Fruit fly (Drosophila melanogaster) whole organism, embryonic: ENCODE results near the gene Acsx1L.

Experiments used
- ATbp ChIP-seq: fragments of 200-800 bp; sonication (Bioruptor generic); optimal IDR thresholded peaks from 2 replicates; lab custom pipeline; 2017; ENCODE audit warnings: missing biosample characterization, mild to moderate bottlenecking, missing genetic modification characterization, missing genetic modification reagents
- Abd-B ChIP-seq: fragments of 200-800 bp; sonication (Bioruptor generic); optimal IDR thresholded peaks from 2 replicates; lab custom pipeline; 2018; ENCODE audit warnings: missing biosample characterization, mild to moderate bottlenecking, missing genetic modification characterization, moderate library complexity
- B-H1 ChIP-seq: fragments of 200-800 bp; sonication (Bioruptor generic); IDR thresholded peaks from 3 replicates; pipeline ENCODE4 v1.3.6; 2022; ENCODE audit warnings: missing biosample characterization, missing genetic modification characterization
- CG11560 ChIP-seq: fragments of 200-800 bp; sonication (Bioruptor generic); IDR thresholded peaks from 3 replicates; pipeline ENCODE4 v1.3.6; 2022; ENCODE audit warnings: missing biosample characterization, missing genetic modification characterization
- CG12236 ChIP-seq: fragments of 200-800 bp; sonication (Bioruptor generic); optimal IDR thresholded peaks from 2 replicates; lab custom pipeline; 2016; ENCODE audit warnings: missing biosample characterization, missing genetic modification characterization
- CG12744 ChIP-seq: fragments of 200-800 bp; sonication (Bioruptor generic); optimal IDR thresholded peaks from 2 replicates; lab custom pipeline; 2016; ENCODE audit warnings: missing biosample characterization, missing genetic modification characterization
- CG13123 ChIP-seq: fragments of 200-800 bp; sonication (Bioruptor generic); optimal IDR thresholded peaks from 2 replicates; lab custom pipeline; 2016; ENCODE audit warnings: missing biosample characterization, missing genetic modification characterization
- CG13287 ChIP-seq: fragments of 200-800 bp; sonication (Bioruptor generic); IDR thresholded peaks from 2 replicates; pipeline ENCODE4 v1.3.6; 2022; ENCODE audit warnings: missing biosample characterization, missing genetic modification characterization; ENCODE audit not compliant: partially characterized antibody
- CG14050 ChIP-seq: fragments of 200-800 bp; sonication (Bioruptor generic); IDR thresholded peaks from 3 replicates; pipeline ENCODE4 v1.3.6; 2022; ENCODE audit warnings: missing biosample characterization, missing genetic modification characterization
- CG14860 ChIP-seq: fragments of 200-800 bp; sonication (Bioruptor generic); IDR thresholded peaks from 3 replicates; pipeline ENCODE4 v1.3.6; 2022; ENCODE audit warnings: missing biosample characterization, missing genetic modification characterization; ENCODE audit not compliant: partially characterized antibody
- CG2199 ChIP-seq: fragments of 200-800 bp; sonication (Bioruptor generic); IDR thresholded peaks from 3 replicates; pipeline ENCODE4 v1.3.6; 2022; ENCODE audit warnings: missing biosample characterization, missing genetic modification characterization
- CG2202 ChIP-seq: fragments of 200-800 bp; sonication (Bioruptor generic); optimal IDR thresholded peaks from 2 replicates; lab custom pipeline; 2018; ENCODE audit warnings: missing biosample characterization, mild to moderate bottlenecking, missing genetic modification characterization
- CG30403 ChIP-seq: fragments of 200-800 bp; sonication (Bioruptor generic); optimal IDR thresholded peaks from 3 replicates; lab custom pipeline; 2016; ENCODE audit warnings: missing biosample characterization, missing genetic modification characterization
- CG32772 ChIP-seq: fragments of 200-800 bp; sonication (Bioruptor generic); IDR thresholded peaks from 2 replicates; pipeline ENCODE4 v1.3.6; 2022; ENCODE audit warnings: missing biosample characterization, missing genetic modification characterization
- CG4854 ChIP-seq: fragments of 200-800 bp; sonication (Bioruptor generic); optimal IDR thresholded peaks from 2 replicates; lab custom pipeline; 2016; ENCODE audit warnings: missing biosample characterization, missing genetic modification characterization, inconsistent platforms
- CG5245 ChIP-seq: fragments of 200-800 bp; sonication (Bioruptor generic); optimal IDR thresholded peaks from 3 replicates; lab custom pipeline; 2016; ENCODE audit warnings: missing biosample characterization, missing genetic modification characterization
- CG6683 ChIP-seq: fragments of 200-800 bp; sonication (Bioruptor generic); optimal IDR thresholded peaks from 2 replicates; lab custom pipeline; 2017; ENCODE audit warnings: missing biosample characterization, mild to moderate bottlenecking, missing genetic modification characterization, missing genetic modification reagents
- CG7928 ChIP-seq: fragments of 200-800 bp; sonication (Bioruptor generic); optimal IDR thresholded peaks from 2 replicates; lab custom pipeline; 2017; ENCODE audit warnings: missing biosample characterization, mild to moderate bottlenecking, missing genetic modification characterization
- CG8281 ChIP-seq: fragments of 200-800 bp; sonication (Bioruptor generic); optimal IDR thresholded peaks from 2 replicates; lab custom pipeline; 2018; ENCODE audit warnings: missing biosample characterization, mild to moderate bottlenecking, missing genetic modification characterization, moderate library complexity
- CG8924 ChIP-seq: fragments of 200-800 bp; optimal IDR thresholded peaks from 3 replicates; lab custom pipeline; 2019; ENCODE audit warnings: missing biosample characterization, mild to moderate bottlenecking, missing genetic modification characterization, moderate library complexity
- CG9609 ChIP-seq: fragments of 200-800 bp; sonication (Bioruptor generic); optimal IDR thresholded peaks from 3 replicates; lab custom pipeline; 2016; ENCODE audit warnings: missing biosample characterization, missing genetic modification characterization
- CG9876 ChIP-seq: fragments of 200-800 bp; sonication (Bioruptor generic); optimal IDR thresholded peaks from 2 replicates; lab custom pipeline; 2016; ENCODE audit warnings: missing biosample characterization, missing genetic modification characterization
- Camta ChIP-seq: fragments of 200-800 bp; sonication (Bioruptor generic); optimal IDR thresholded peaks from 2 replicates; lab custom pipeline; 2016; ENCODE audit warnings: missing biosample characterization, missing genetic modification characterization
- Chrac-16 ChIP-seq: fragments of 200-800 bp; sonication (Bioruptor generic); optimal IDR thresholded peaks from 3 replicates; lab custom pipeline; 2016; ENCODE audit warnings: missing biosample characterization, missing genetic modification characterization
- Dek ChIP-seq: fragments of 200-800 bp; sonication (Bioruptor generic); optimal IDR thresholded peaks from 3 replicates; lab custom pipeline; 2019; ENCODE audit warnings: missing biosample characterization, mild to moderate bottlenecking, missing genetic modification characterization, moderate library complexity
- Ets65A ChIP-seq: fragments of 200-800 bp; sonication (Bioruptor generic); peaks from one replicate; lab custom pipeline; 2016; ENCODE audit warnings: missing biosample characterization, missing genetic modification characterization
- H2.0 ChIP-seq: fragments of 200-800 bp; sonication (Bioruptor generic); IDR thresholded peaks from 2 replicates; pipeline ENCODE4 v1.3.6; 2022; ENCODE audit warnings: missing biosample characterization, missing genetic modification characterization
- MBD-R2 ChIP-seq: fragments of 200-800 bp; sonication (Bioruptor generic); IDR thresholded peaks from 2 replicates; pipeline ENCODE4 v1.3.6; 2022; ENCODE audit warnings: missing biosample characterization, missing genetic modification characterization
- NK7.1 ChIP-seq: fragments of 200-800 bp; sonication (Bioruptor generic); optimal IDR thresholded peaks from 3 replicates; lab custom pipeline; 2016; ENCODE audit warnings: missing biosample characterization, missing genetic modification characterization
- Neu2 ChIP-seq: fragments of 200-800 bp; sonication (Bioruptor generic); optimal IDR thresholded peaks from 3 replicates; lab custom pipeline; 2016; ENCODE audit warnings: missing biosample characterization, missing genetic modification characterization, borderline replicate concordance
- Oli ChIP-seq: fragments of 200-800 bp; sonication (Bioruptor generic); optimal IDR thresholded peaks from 2 replicates; lab custom pipeline; 2018; ENCODE audit warnings: missing biosample characterization, mild to moderate bottlenecking, missing genetic modification characterization, moderate library complexity
- Opbp ChIP-seq: fragments of 200-800 bp; sonication (Bioruptor generic); IDR thresholded peaks from 3 replicates; pipeline ENCODE4 v1.3.6; 2022; ENCODE audit warnings: missing biosample characterization, missing genetic modification characterization; ENCODE audit not compliant: partially characterized antibody
- Ravus ChIP-seq: fragments of 200-800 bp; sonication (Bioruptor generic); IDR thresholded peaks from 2 replicates; pipeline ENCODE4 v1.3.6; 2022; ENCODE audit warnings: missing biosample characterization, missing genetic modification characterization
- Ssrp ChIP-seq: fragments of 200-800 bp; sonication (Bioruptor generic); optimal IDR thresholded peaks from 2 replicates; lab custom pipeline; 2018; ENCODE audit warnings: missing biosample characterization, mild to moderate bottlenecking, missing genetic modification characterization, moderate library complexity
- Taf1 ChIP-seq: fragments of 200-800 bp; sonication (Bioruptor generic); IDR thresholded peaks from 2 replicates; pipeline ENCODE4 v1.3.6; 2022; ENCODE audit warnings: missing biosample characterization, missing genetic modification characterization
- Xbp1 ChIP-seq: fragments of 200-800 bp; sonication (Bioruptor generic); optimal IDR thresholded peaks from 3 replicates; lab custom pipeline; 2016; ENCODE audit warnings: missing biosample characterization, mild to moderate bottlenecking, missing genetic modification characterization
- ap ChIP-seq: fragments of 200-800 bp; sonication (Bioruptor generic); IDR thresholded peaks from 2 replicates; pipeline ENCODE4 v1.3.6; 2022; ENCODE audit warnings: missing biosample characterization, missing genetic modification characterization
- bsh ChIP-seq, 2 experiments: fragments of 200-800 bp; sonication (Bioruptor generic); optimal IDR thresholded peaks; 2 replicates each; lab custom pipeline; 2017 to 2018; ENCODE audit warnings: mild to moderate bottlenecking in 2 of 2, missing biosample characterization in 2 of 2, missing genetic modification characterization in 2 of 2, moderate library complexity in 1 of 2
- cad ChIP-seq: fragments of >200 bp; optimal IDR thresholded peaks from 2 replicates; lab custom pipeline; 2017; ENCODE audit warnings: missing biosample characterization, missing genetic modification characterization
- chif ChIP-seq, 2 experiments: fragments of 200-800 bp; sonication (Bioruptor generic); optimal IDR thresholded peaks; 3 replicates each; lab custom pipeline; 2016; ENCODE audit warnings: missing biosample characterization in 2 of 2, missing genetic modification characterization in 2 of 2
- eyg ChIP-seq: fragments of 200-800 bp; sonication (Bioruptor generic); optimal IDR thresholded peaks from 3 replicates; lab custom pipeline; 2016; ENCODE audit warnings: missing biosample characterization, missing genetic modification characterization
- gce ChIP-seq: fragments of 200-800 bp; sonication (Bioruptor generic); IDR thresholded peaks from 3 replicates; pipeline ENCODE4 v1.3.6; 2022; ENCODE audit warnings: missing biosample characterization, missing genetic modification characterization
- h ChIP-seq: fragments of >200 bp; optimal IDR thresholded peaks from 2 replicates; lab custom pipeline; 2017
- mld ChIP-seq: fragments of 200-800 bp; sonication (Bioruptor generic); IDR thresholded peaks from 3 replicates; pipeline ENCODE4 v1.3.6; 2022; ENCODE audit warnings: missing biosample characterization, missing genetic modification characterization; ENCODE audit not compliant: partially characterized antibody
- oc ChIP-seq: fragments of 200-800 bp; sonication (Bioruptor generic); optimal IDR thresholded peaks from 2 replicates; lab custom pipeline; 2018; ENCODE audit warnings: missing biosample characterization, mild to moderate bottlenecking, missing genetic modification characterization, moderate library complexity
- psq ChIP-seq: fragments of 200-800 bp; sonication (Bioruptor generic); optimal IDR thresholded peaks from 2 replicates; lab custom pipeline; 2017; ENCODE audit warnings: missing biosample characterization, missing genetic modification characterization
- shn ChIP-seq: fragments of 200-800 bp; sonication (Bioruptor generic); optimal IDR thresholded peaks from 3 replicates; lab custom pipeline; 2016; ENCODE audit warnings: missing biosample characterization, missing genetic modification characterization
- sna ChIP-seq: fragments of 200-800 bp; sonication (Bioruptor generic); IDR thresholded peaks from 2 replicates; pipeline ENCODE4 v1.3.6; 2022; ENCODE audit warnings: missing biosample characterization, missing genetic modification characterization; ENCODE audit not compliant: partially characterized antibody
- stc ChIP-seq: fragments of 200-800 bp; sonication (Bioruptor generic); IDR thresholded peaks from 2 replicates; pipeline ENCODE4 v1.3.6; 2022; ENCODE audit warnings: missing biosample characterization, missing genetic modification characterization
- tup ChIP-seq: fragments of 200-800 bp; sonication (Bioruptor generic); optimal IDR thresholded peaks from 2 replicates; lab custom pipeline; 2016; ENCODE audit warnings: missing biosample characterization, mild to moderate bottlenecking, missing genetic modification characterization, moderate library complexity
- unpg ChIP-seq: fragments of 200-800 bp; sonication (Bioruptor generic); optimal IDR thresholded peaks from 3 replicates; lab custom pipeline; 2018; ENCODE audit warnings: missing biosample characterization, mild to moderate bottlenecking, missing genetic modification characterization, moderate library complexity
- vvl ChIP-seq: fragments of 200-800 bp; sonication (Bioruptor generic); IDR thresholded peaks from 2 replicates; pipeline ENCODE4 v1.3.6; 2022; ENCODE audit warnings: missing biosample characterization, missing genetic modification characterization
- zf30C ChIP-seq: fragments of 200-800 bp; sonication (Bioruptor generic); optimal IDR thresholded peaks from 3 replicates; lab custom pipeline; 2018; ENCODE audit warnings: missing biosample characterization, mild to moderate bottlenecking, missing genetic modification characterization

Acsx1L gene

dm6 chr3R:19820994-19821393, 48.0 kb upstream of the Acsx1L start (continued):
- TF ChIP-seq CG2199 (no peak), B-H1 (GFP tag; lab: Robert Waterston, UW) (no peak), CG8281 (tag; lab: Kevin White, UChicago) (no peak), CG12744 (GFP tag; lab: Kevin White, UChicago) (no peak), chif (GFP tag; optimal IDR thresholded peaks at IDR 0.05; lab: Kevin White, UChicago) (no peak), CG14860 (no peak), sna (no peak), ap (GFP tag; lab: Robert Waterston, UW) (no peak), Neu2 (GFP tag; lab: Kevin White, UChicago) (no peak), h (lab: Kevin White, UChicago) (no peak), CG9609 (GFP tag; lab: Kevin White, UChicago) (no peak), Oli (tag; lab: Kevin White, UChicago) (peak; percentile 16), CG14050 (GFP tag; lab: Robert Waterston, UW) (no peak), cad (GFP tag; lab: Kevin White, UChicago) (no peak), CG13287 (no peak), eyg (GFP tag; lab: Kevin White, UChicago) (no peak), CG5245 (GFP tag; lab: Kevin White, UChicago) (peak; percentile 7), CG32772 (GFP tag; lab: Robert Waterston, UW) (no peak), Xbp1 (GFP tag; lab: Kevin White, UChicago) (no peak), zf30C (GFP tag; lab: Kevin White, UChicago) (peak; percentile 13), psq (GFP tag; lab: Kevin White, UChicago) (no peak), CG8924 (peak; percentile 22), CG12236 (GFP tag; lab: Kevin White, UChicago) (no peak), Taf1 (no peak), CG13123 (no peak), CG7928 (GFP tag; lab: Kevin White, UChicago) (no peak), bsh (GFP tag; optimal IDR thresholded peaks at IDR 0.05; lab: Kevin White, UChicago) (peak in 1 of 2 experiments; percentile 44), CG11560 (tag; lab: Robert Waterston, UW) (no peak), stc (GFP tag; lab: Robert Waterston, UW) (no peak), Ets65A (GFP tag; lab: Kevin White, UChicago) (no peak), H2.0 (GFP tag; lab: Robert Waterston, UW) (no peak), Chrac-16 (no peak), CG9876 (GFP tag; lab: Kevin White, UChicago) (no peak), CG2202 (tag; lab: Kevin White, UChicago) (peak; percentile 29), Opbp (GFP tag; lab: Robert Waterston, UW) (no peak), Camta (GFP tag; lab: Kevin White, UChicago) (no peak), CG4854 (no peak), shn (GFP tag; lab: Kevin White, UChicago) (no peak), mld (GFP tag; lab: Robert Waterston, UW) (no peak), vvl (GFP tag; lab: Robert Waterston, UW) (no peak), gce (GFP tag; lab: Robert Waterston, UW) (no peak), ATbp (GFP tag; lab: Kevin White, UChicago) (peak; percentile 26), MBD-R2 (GFP tag; lab: Robert Waterston, UW) (no peak), tup (no peak), Ravus (GFP tag; lab: Robert Waterston, UW) (no peak), NK7.1 (no peak), Dek (no peak), CG30403 (GFP tag; lab: Kevin White, UChicago) (no peak), oc (no peak), CG6683 (GFP tag; lab: Kevin White, UChicago) (no peak), Abd-B (no peak), unpg (GFP tag; lab: Kevin White, UChicago) (peak; percentile 0), Ssrp (peak; percentile 0)
